Worm (Caenorhabditis elegans): ENCODE results near the gene T25C12.3.

The T25C12.3 gene

DNA sequence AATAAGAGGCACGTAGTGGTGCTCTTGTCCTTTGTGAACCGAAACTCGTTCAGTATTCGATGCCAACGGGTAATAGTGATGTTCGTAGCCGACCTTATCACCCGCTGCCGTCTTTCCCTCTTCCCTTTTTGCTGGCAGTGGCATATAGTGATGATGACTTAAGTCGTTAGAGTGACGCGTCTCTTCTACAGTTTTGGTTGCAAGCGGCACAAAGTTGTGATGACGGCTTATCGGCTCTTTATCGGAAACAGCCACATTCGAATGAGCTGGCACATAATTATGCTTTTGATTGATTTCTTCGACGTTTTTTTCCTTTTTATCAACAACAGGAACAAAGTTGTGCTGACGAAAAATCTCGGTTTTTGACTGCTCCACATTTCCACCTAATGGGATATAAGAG is 15.6 kb upstream of the T25C12.3 start:
- TF ChIP-seq F13C5.2 (tag; optimal IDR thresholded peaks at IDR 0.05) (no peak), tbx-11 (GFP tag; IDR thresholded peaks at IDR 0.05) (no peak), aly-1 (tag; optimal IDR thresholded peaks at IDR 0.05) (no peak), flt-1 (GFP tag; IDR thresholded peaks at IDR 0.05) (no peak), hnd-1 (tag; optimal IDR thresholded peaks at IDR 0.05) (no peak), hmg-4 (GFP tag; optimal IDR thresholded peaks at IDR 0.05) (no peak), ceh-13 (GFP tag; optimal IDR thresholded peaks at IDR 0.05) (no peak), pes-1 (GFP tag; IDR thresholded peaks at IDR 0.05) (no peak), tbx-37 (GFP tag; conservative IDR thresholded peaks at IDR 0.05) (no peak), hmbx-1 (tag; optimal IDR thresholded peaks at IDR 0.05) (no peak), ets-7 (tag; optimal IDR thresholded peaks at IDR 0.05) (no peak), ceh-36 (tag; optimal IDR thresholded peaks at IDR 0.05) (no peak)

DNA sequence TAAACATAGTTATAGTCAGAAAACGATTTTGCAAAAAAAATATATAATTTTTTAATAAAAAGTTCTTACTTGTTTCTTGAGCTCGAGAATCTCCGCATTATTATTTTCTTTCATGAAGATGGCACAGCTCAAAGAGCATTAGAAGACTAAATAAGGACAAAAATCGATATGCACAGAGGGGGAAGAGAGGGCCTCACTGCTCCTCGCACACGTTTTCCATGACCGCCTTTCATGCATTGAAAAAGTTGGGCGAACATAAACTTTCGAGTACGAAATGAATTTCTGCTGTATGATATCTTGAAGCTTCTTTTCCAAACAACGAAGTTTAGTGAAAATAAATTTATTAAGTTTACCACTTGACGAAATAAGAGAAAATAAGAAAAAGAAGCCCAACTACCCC is 11.4 kb upstream of the T25C12.3 start, which contains the start of gene ccdc-149:
Gene ccdc-149 (minus strand): TSS at position 221 of the 400 bp plus-strand sequence.
- TF ChIP-seq sea-1 (GFP tag; conservative IDR thresholded peaks at IDR 0.05), result no peak
- no peak for TF ChIP-seq tra-4 (tag; optimal IDR thresholded peaks at IDR 0.05)
- TF ChIP-seq scrt-1 (GFP tag; IDR thresholded peaks at IDR 0.05), result no peak
- no peak for TF ChIP-seq hnd-1 (tag; optimal IDR thresholded peaks at IDR 0.05)
- no peak for TF ChIP-seq flt-1 (GFP tag; IDR thresholded peaks at IDR 0.05)
- TF ChIP-seq pes-1 (GFP tag; IDR thresholded peaks at IDR 0.05), result no peak
- TF ChIP-seq ama-1 (optimal IDR thresholded peaks at IDR 0.05), result no peak
- no peak for TF ChIP-seq ceh-13 (GFP tag; optimal IDR thresholded peaks at IDR 0.05)

DNA sequence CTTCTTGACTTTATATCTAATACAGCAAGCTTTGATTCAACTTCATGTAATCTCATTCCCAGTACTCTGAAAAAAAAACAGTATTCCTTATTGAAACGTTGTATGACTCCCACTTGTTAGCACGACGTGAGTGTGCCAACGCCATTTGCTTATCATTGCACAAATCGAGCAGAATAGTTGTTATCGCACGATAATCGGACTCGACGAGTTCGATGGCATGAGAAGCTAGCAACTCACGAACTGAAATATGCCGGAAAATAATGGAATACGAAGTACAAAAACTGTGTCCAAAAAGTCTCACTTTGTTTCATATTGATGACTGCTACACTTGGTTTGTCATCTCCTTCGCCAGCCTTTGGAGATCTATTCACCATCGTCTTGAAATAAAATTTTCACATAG is 9.7 kb upstream of the T25C12.3 start:
- TF ChIP-seq scrt-1 (GFP tag; IDR thresholded peaks at IDR 0.05) (no peak), tbx-37 (GFP tag; conservative IDR thresholded peaks at IDR 0.05) (no peak), F13C5.2 (tag; optimal IDR thresholded peaks at IDR 0.05) (no peak), aly-1 (tag; optimal IDR thresholded peaks at IDR 0.05) (no peak), flt-1 (GFP tag; IDR thresholded peaks at IDR 0.05) (no peak), tra-4 (tag; optimal IDR thresholded peaks at IDR 0.05) (no peak), sea-1 (GFP tag; conservative IDR thresholded peaks at IDR 0.05) (no peak), ceh-13 (GFP tag; optimal IDR thresholded peaks at IDR 0.05) (no peak), hnd-1 (tag; optimal IDR thresholded peaks at IDR 0.05) (no peak), B0310.2 (tag; optimal IDR thresholded peaks at IDR 0.05) (no peak), pes-1 (GFP tag; IDR thresholded peaks at IDR 0.05) (no peak), hmg-4 (GFP tag; optimal IDR thresholded peaks at IDR 0.05) (no peak), ceh-36 (tag; optimal IDR thresholded peaks at IDR 0.05) (no peak), hmbx-1 (tag; optimal IDR thresholded peaks at IDR 0.05) (no peak), ets-7 (tag; optimal IDR thresholded peaks at IDR 0.05) (no peak)

DNA sequence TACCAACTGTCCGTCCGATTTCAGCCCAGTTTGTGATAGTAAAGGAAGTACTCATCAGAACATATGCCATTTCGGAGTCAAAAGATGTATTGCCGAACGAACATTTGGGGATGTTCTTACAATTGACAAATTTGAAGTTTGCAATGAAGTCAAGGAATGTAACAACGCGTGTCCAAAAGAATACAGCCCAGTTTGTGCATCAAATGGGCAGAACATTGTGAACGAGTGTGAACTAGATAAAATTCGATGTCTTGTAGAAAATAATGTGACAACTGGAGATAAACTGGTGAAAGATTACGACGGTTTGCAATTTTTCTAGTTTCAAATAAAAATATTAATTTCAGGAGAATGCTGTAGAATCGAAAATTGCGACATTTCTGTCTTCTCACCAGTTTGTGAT is 8.0 kb upstream of the T25C12.3 start:
- TF ChIP-seq ceh-36 (tag; optimal IDR thresholded peaks at IDR 0.05) (no peak), hmbx-1 (tag; optimal IDR thresholded peaks at IDR 0.05) (no peak), ceh-13 (GFP tag; optimal IDR thresholded peaks at IDR 0.05) (no peak)

DNA sequence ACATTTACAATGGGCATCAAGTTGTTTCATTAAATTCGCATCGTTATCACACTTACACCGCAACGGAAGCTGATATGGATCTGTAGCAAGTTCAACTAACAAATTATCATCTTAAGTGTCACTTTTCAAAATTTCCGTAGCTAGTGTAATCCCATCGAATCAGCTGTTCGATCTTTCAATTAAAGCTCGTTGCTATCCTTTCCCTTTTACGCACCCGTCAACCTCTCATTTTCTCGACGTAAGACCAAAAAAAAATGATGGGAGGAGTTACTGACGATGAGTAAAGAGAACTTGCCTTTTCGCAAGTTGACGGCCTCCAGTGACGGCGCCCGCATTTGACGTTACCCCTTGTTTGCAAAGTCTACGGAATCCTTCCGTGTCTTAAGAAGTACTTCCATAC is 2.2 kb upstream of the T25C12.3 start, which contains the start of gene F29G6.1:
Gene F29G6.1 (plus strand): TSS at position 301 of the 400 bp plus-strand sequence.
- TF ChIP-seq ama-1 (optimal IDR thresholded peaks at IDR 0.05), result no peak
- TF ChIP-seq tra-4 (tag; optimal IDR thresholded peaks at IDR 0.05), result no peak
- no peak for TF ChIP-seq ets-7 (tag; optimal IDR thresholded peaks at IDR 0.05)
- TF ChIP-seq hnd-1 (tag; optimal IDR thresholded peaks at IDR 0.05), result no peak
- TF ChIP-seq sea-1 (GFP tag; conservative IDR thresholded peaks at IDR 0.05), result no peak
- TF ChIP-seq B0310.2 (tag; optimal IDR thresholded peaks at IDR 0.05), result no peak
- no peak for TF ChIP-seq scrt-1 (GFP tag; IDR thresholded peaks at IDR 0.05)
- no peak for TF ChIP-seq tbx-37 (GFP tag; conservative IDR thresholded peaks at IDR 0.05)
- TF ChIP-seq hmbx-1 (tag; optimal IDR thresholded peaks at IDR 0.05), result no peak
- TF ChIP-seq ceh-36 (tag; optimal IDR thresholded peaks at IDR 0.05), result no peak
- TF ChIP-seq pes-1 (GFP tag; IDR thresholded peaks at IDR 0.05), result no peak

DNA sequence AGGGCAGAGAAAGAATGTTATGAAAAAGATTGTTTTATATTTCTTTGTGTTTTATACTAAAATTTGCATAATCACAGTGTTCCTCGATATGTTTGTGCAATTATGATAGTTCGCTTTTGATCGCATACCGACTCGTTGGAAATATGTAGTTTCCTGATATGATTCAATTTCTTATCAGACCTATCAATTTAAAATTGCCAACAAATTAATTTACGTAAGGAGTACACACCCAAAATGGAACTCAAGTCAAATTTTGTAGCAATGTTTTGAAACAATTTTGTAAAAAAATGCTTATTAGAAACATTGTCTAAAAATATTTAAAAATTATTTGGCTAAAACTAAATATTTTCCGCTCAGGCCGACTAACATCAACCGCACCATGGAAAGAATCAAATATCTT is 790 bp upstream of the T25C12.3 start:
- TF ChIP-seq ama-1 (optimal IDR thresholded peaks at IDR 0.05) (no peak), tra-4 (tag; optimal IDR thresholded peaks at IDR 0.05) (no peak), hmg-4 (GFP tag; optimal IDR thresholded peaks at IDR 0.05) (no peak), ets-7 (tag; optimal IDR thresholded peaks at IDR 0.05) (no peak), F13C5.2 (tag; optimal IDR thresholded peaks at IDR 0.05) (no peak), flt-1 (GFP tag; IDR thresholded peaks at IDR 0.05) (no peak), ceh-13 (GFP tag; optimal IDR thresholded peaks at IDR 0.05) (no peak), hmbx-1 (tag; optimal IDR thresholded peaks at IDR 0.05) (no peak), aly-1 (tag; optimal IDR thresholded peaks at IDR 0.05) (no peak), B0310.2 (tag; optimal IDR thresholded peaks at IDR 0.05) (no peak), scrt-1 (GFP tag; IDR thresholded peaks at IDR 0.05) (no peak), ceh-36 (tag; optimal IDR thresholded peaks at IDR 0.05) (no peak), pes-1 (GFP tag; IDR thresholded peaks at IDR 0.05) (no peak), hnd-1 (tag; optimal IDR thresholded peaks at IDR 0.05) (no peak), tbx-37 (GFP tag; conservative IDR thresholded peaks at IDR 0.05) (no peak), tbx-11 (GFP tag; IDR thresholded peaks at IDR 0.05) (no peak), sea-1 (GFP tag; conservative IDR thresholded peaks at IDR 0.05) (no peak)

DNA sequence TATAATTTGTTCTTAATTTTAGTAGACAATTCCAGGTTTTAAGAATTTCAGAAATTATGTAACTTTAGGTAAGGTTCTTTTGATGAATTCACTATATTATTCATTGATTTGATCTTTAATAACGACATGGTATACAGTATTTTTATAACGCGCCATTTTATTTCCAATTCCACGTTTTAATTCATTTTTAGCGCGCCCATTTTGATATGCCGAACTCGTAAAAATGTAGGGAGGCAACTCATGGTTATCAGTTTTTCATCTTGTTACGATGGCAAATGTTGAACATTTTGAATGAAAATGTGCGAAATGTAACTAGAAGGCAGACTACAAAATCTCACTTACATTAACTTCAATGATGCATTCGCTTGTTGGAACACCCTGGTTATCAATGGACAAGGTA is 928 bp downstream of the T25C12.3 start:
- TF ChIP-seq hmg-4 (GFP tag; optimal IDR thresholded peaks at IDR 0.05), result no peak
- TF ChIP-seq sea-1 (GFP tag; conservative IDR thresholded peaks at IDR 0.05), result no peak
- no peak for TF ChIP-seq ets-7 (tag; optimal IDR thresholded peaks at IDR 0.05)
- no peak for TF ChIP-seq tra-4 (tag; optimal IDR thresholded peaks at IDR 0.05)

DNA sequence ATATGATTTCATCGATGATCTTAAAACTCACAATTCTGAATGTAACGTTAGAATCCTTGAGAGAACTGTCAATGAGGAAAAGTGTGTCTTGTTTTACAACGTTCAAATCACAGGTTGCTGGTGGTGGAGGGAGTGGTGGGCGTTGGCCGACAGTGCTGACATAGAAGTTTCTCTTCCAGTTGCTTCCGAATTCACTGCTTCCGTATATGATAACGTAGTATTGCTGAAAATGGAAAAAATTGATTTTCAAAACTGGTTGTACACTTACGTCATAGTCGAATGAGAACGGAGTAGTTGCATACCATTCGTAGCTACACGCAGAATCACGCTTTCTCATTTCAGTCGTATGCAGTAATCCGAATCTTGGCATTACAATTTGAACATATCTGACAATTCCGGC is 8.0 kb downstream of the T25C12.3 start:
- TF ChIP-seq F13C5.2 (tag; optimal IDR thresholded peaks at IDR 0.05) (no peak), sea-1 (GFP tag; conservative IDR thresholded peaks at IDR 0.05) (no peak), hmg-4 (GFP tag; optimal IDR thresholded peaks at IDR 0.05) (no peak), B0310.2 (tag; optimal IDR thresholded peaks at IDR 0.05) (no peak)

All from whole organism, early embryonic.